Worm (Caenorhabditis elegans) whole organism, late embryonic: ENCODE measurements around the gene set-3.

Experiments used
- F13H6.1 ChIP-seq: sonication (generic microtip); optimal IDR thresholded peaks from 2 replicates; lab custom pipeline; 2016; ENCODE audit warnings: missing genetic modification characterization, missing compliant biosample characterization
- T23F11.4 ChIP-seq: fragments of 200-800 bp; sonication (Bioruptor generic); optimal IDR thresholded peaks from 2 replicates; lab custom pipeline; 2018; ENCODE audit warnings: mild to moderate bottlenecking, missing genetic modification characterization, missing compliant biosample characterization
- ama-1 ChIP-seq: fragments of 150-350 bp; optimal IDR thresholded peaks from 2 replicates; lab custom pipeline; 2014
- ceh-2 ChIP-seq: sonication (generic microtip); optimal IDR thresholded peaks from 2 replicates; lab custom pipeline; 2016; ENCODE audit warnings: missing genotype, missing genetic modification characterization, missing compliant biosample characterization
- ceh-6 ChIP-seq: fragments of 200-800 bp; sonication (Bioruptor generic); optimal IDR thresholded peaks from 2 replicates; lab custom pipeline; 2018; ENCODE audit warnings: mild to moderate bottlenecking, missing genetic modification characterization, missing compliant biosample characterization
- ceh-9 ChIP-seq: sonication (generic microtip); optimal IDR thresholded peaks from 2 replicates; lab custom pipeline; 2016; ENCODE audit warnings: mild to moderate bottlenecking, missing genetic modification characterization, inconsistent platforms, missing compliant biosample characterization
- dve-1 ChIP-seq: sonication (generic microtip); optimal IDR thresholded peaks from 2 replicates; lab custom pipeline; 2017; ENCODE audit warnings: antibody characterized with exemption, mild to moderate bottlenecking, missing genetic modification characterization, missing compliant biosample characterization
- ets-4 ChIP-seq: sonication (generic microtip); optimal IDR thresholded peaks from 2 replicates; lab custom pipeline; 2016; ENCODE audit warnings: missing genetic modification characterization, missing compliant biosample characterization
- fax-1 ChIP-seq: sonication (generic microtip); optimal IDR thresholded peaks from 2 replicates; lab custom pipeline; 2016; ENCODE audit warnings: missing genotype, missing genetic modification characterization, missing compliant biosample characterization
- lim-6 ChIP-seq: sonication (generic microtip); optimal IDR thresholded peaks from 2 replicates; lab custom pipeline; 2016; ENCODE audit warnings: missing genetic modification characterization, missing compliant biosample characterization
- nhr-11 ChIP-seq: fragments of 150-350 bp; optimal IDR thresholded peaks from 2 replicates; lab custom pipeline; 2014; ENCODE audit warnings: missing biosample characterization, missing genetic modification characterization

- TF ChIP-seq lim-6 (tag; lab: Kevin White, UChicago) (no peak), T23F11.4 (GFP tag; lab: Kevin White, UChicago) (no peak), ceh-6 (no peak), F13H6.1 (no peak), ama-1 (lab: Kevin White, UChicago) (no peak), ets-4 (tag; lab: Kevin White, UChicago) (no peak), nhr-11 (tag; lab: Kevin White, UChicago) (no peak), dve-1 (no peak), fax-1 (tag; lab: Kevin White, UChicago) (no peak), ceh-9 (tag; lab: Kevin White, UChicago) (no peak), ceh-2 (tag; lab: Kevin White, UChicago) (no peak)
Observed at ce11 chrIII:9645099-9645498, 49.3 kb downstream of the set-3 start.
